Worm (Caenorhabditis elegans) whole organism, L3 larva: Measurements from ENCODE around the gene flp-21.

Source experiments
- ZK546.5 ChIP-seq: sonication (generic microtip); optimal IDR thresholded peaks from 2 replicates; lab custom pipeline; 2017; ENCODE audit warnings: missing biosample characterization, missing genetic modification characterization
- daf-12 ChIP-seq: fragments of 150-350 bp; optimal IDR thresholded peaks from 2 replicates; lab custom pipeline; 2014; ENCODE audit warnings: missing biosample characterization, missing genetic modification reagents, missing genetic modification characterization

- TF ChIP-seq ZK546.5 (tag; lab: Kevin White, UChicago) (no peak), daf-12 (tag; lab: Kevin White, UChicago) (no peak)
Observed at ce11 chrV:7747132-7747531, 46.0 kb upstream of the flp-21 start.
